Worm (Caenorhabditis elegans): Measurements from ENCODE around the gene ndab-1.

ndab-1 gene

ce11 chrIII:11918247-11918769 lies 2.8 kb upstream of the ndab-1 start, which contains the start of gene znf-593:
TSS of gene znf-593 (minus strand) at chrIII:11918719.
- TF ChIP-seq sma-3 (GFP tag; optimal IDR thresholded peaks at IDR 0.05) (no peak), ztf-11 (tag; optimal IDR thresholded peaks at IDR 0.05) (no peak), egl-27 (tag; optimal IDR thresholded peaks at IDR 0.05) (no peak), elt-1 (tag; optimal IDR thresholded peaks at IDR 0.05) (no peak), nhr-237 (tag; optimal IDR thresholded peaks at IDR 0.05) (no peak), snpc-4 (tag; optimal IDR thresholded peaks at IDR 0.05) (no peak), sma-9 (GFP tag; optimal IDR thresholded peaks at IDR 0.05) (no peak), sma-9 (tag; optimal IDR thresholded peaks at IDR 0.05) (no peak), nhr-11 (tag; optimal IDR thresholded peaks at IDR 0.05) (no peak), ceh-16 (tag; optimal IDR thresholded peaks at IDR 0.05) (no peak), R02D3.7 (tag; optimal IDR thresholded peaks at IDR 0.05) (no peak), ceh-82 (tag; optimal IDR thresholded peaks at IDR 0.05) (no peak), fos-1 (tag; optimal IDR thresholded peaks at IDR 0.05) (no peak), C34F6.9 (tag; optimal IDR thresholded peaks at IDR 0.05) (no peak), peb-1 (tag; optimal IDR thresholded peaks at IDR 0.05) (no peak), lsy-2 (tag; optimal IDR thresholded peaks at IDR 0.05) (peak in 1 of 2 experiments; percentile 34), nhr-21 (tag; optimal IDR thresholded peaks at IDR 0.05) (no peak), lin-13 (GFP tag; optimal IDR thresholded peaks at IDR 0.05) (no peak), gmeb-1 (tag; optimal IDR thresholded peaks at IDR 0.05) (no peak), sem-4 (tag; optimal IDR thresholded peaks at IDR 0.05) (peak; percentile 29), blmp-1 (tag; optimal IDR thresholded peaks at IDR 0.05; ENCODE audit: insufficient read depth) (no peak), mdl-1 (tag; optimal IDR thresholded peaks at IDR 0.05) (no peak), nhr-25 (tag; optimal IDR thresholded peaks at IDR 0.05) (peak; percentile 24), ama-1 (optimal IDR thresholded peaks at IDR 0.05) (no peak), alr-1 (tag; optimal IDR thresholded peaks at IDR 0.05) (no peak), dmd-4 (tag; optimal IDR thresholded peaks at IDR 0.05) (no peak), aly-2 (tag; optimal IDR thresholded peaks at IDR 0.05) (no peak), unc-55 (GFP tag; optimal IDR thresholded peaks at IDR 0.05) (peak; percentile 3), nhr-10 (tag; optimal IDR thresholded peaks at IDR 0.05) (no peak), zag-1 (tag; optimal IDR thresholded peaks at IDR 0.05) (no peak), elt-3 (tag; optimal IDR thresholded peaks at IDR 0.05) (no peak), nhr-23 (tag; optimal IDR thresholded peaks at IDR 0.05) (no peak), mab-5 (tag; optimal IDR thresholded peaks at IDR 0.05) (no peak), F13H6.1 (tag; optimal IDR thresholded peaks at IDR 0.05) (no peak)

DNA sequence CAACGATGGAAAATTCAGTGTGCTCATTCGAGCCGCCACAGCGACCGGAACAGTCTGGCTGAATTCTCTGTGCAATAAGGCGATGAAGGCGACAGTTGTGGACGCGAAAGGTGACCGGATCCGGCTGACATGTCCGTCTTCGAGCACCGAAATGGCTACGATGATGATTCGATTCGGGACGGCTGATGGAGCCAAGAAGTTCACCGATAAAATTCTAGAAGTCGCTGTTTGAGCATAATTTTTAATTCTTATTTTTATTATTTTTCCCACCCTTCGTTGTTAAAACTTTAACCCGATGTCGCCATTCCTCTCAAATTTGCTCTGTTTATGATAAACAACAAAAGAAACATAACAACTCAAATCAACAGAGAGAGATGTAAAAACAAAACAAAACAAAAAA lies 2.0 kb upstream of the ndab-1 start:
- TF ChIP-seq egl-27 (tag; optimal IDR thresholded peaks at IDR 0.05): no peak
- no peak for TF ChIP-seq mbf-1 (tag; optimal IDR thresholded peaks at IDR 0.05)
- TF ChIP-seq nhr-11 (tag; optimal IDR thresholded peaks at IDR 0.05): no peak
- no peak for TF ChIP-seq nhr-6 (tag; optimal IDR thresholded peaks at IDR 0.05)
- no peak for TF ChIP-seq aly-2 (tag; optimal IDR thresholded peaks at IDR 0.05)
- no peak for TF ChIP-seq nhr-77 (tag; optimal IDR thresholded peaks at IDR 0.05)

DNA sequence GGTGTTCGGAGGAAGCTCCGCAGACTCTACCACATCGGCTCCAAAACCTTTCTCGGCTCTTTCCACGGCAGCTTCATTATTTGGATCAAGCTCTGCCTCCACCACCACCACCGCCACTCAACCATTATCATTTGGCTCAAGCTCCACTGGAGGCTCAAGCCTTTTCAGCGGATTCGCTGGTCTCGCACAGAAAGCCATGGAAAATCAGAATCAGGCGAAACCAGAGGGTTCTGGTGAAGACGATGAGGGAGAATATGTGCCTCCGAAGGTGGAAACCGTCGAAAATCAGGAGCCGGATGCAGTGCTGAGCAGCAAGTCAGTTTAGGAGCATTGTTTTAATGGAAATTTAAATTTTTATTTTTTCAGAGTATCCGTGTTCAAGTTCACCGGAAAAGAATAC lies 1.6 kb upstream of the ndab-1 start:
- TF ChIP-seq sma-3 (GFP tag; optimal IDR thresholded peaks at IDR 0.05): no peak
- no peak for TF ChIP-seq ceh-16 (tag; optimal IDR thresholded peaks at IDR 0.05)
- TF ChIP-seq gmeb-1 (tag; optimal IDR thresholded peaks at IDR 0.05): no peak
- no peak for TF ChIP-seq nhr-237 (tag; optimal IDR thresholded peaks at IDR 0.05)
- TF ChIP-seq blmp-1 (tag; optimal IDR thresholded peaks at IDR 0.05; ENCODE audit: insufficient read depth): no peak
- TF ChIP-seq Y55F3AM.14 (GFP tag; optimal IDR thresholded peaks at IDR 0.05): no peak
- no peak for TF ChIP-seq mbf-1 (tag; optimal IDR thresholded peaks at IDR 0.05)
- no peak for TF ChIP-seq sem-4 (tag; optimal IDR thresholded peaks at IDR 0.05)
- TF ChIP-seq zag-1 (tag; optimal IDR thresholded peaks at IDR 0.05): no peak
- no peak for TF ChIP-seq unc-62 (GFP tag; optimal IDR thresholded peaks at IDR 0.05)
- TF ChIP-seq fos-1 (tag; optimal IDR thresholded peaks at IDR 0.05): no peak
- TF ChIP-seq nhr-77 (tag; optimal IDR thresholded peaks at IDR 0.05): no peak
- no peak for TF ChIP-seq lin-39 (tag; optimal IDR thresholded peaks at IDR 0.05)

All from whole organism, L2 larva.